Fruit fly (Drosophila melanogaster): ENCODE results near the gene Snap24.

DNA sequence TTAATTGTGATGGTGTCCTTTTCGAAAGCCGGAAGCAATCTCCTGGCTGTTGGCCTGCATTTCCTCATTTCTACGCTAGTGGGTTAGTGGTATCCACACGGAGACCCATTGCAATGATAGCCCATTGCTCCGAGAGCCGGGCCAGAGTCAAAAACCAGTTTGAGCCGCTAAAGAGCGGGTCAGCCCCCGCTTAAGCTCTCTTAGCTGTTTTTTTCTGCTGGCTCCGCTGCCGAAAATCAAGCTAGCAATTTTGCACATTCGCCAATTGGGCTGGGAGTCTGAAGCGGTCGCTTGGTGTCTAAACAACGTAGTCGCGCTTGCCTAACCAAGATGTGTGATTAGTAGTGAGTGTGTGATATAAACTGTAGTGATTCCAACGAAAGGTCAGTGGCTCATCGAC is 16.8 kb upstream of the Snap24 start, which contains the start of gene CG12947:
- no peak for TF ChIP-seq Hr78 (GFP tag; optimal IDR thresholded peaks at IDR 0.05)
- no peak for TF ChIP-seq HLHmδ (GFP tag; optimal IDR thresholded peaks at IDR 0.05)
- TF ChIP-seq Opbp (GFP tag; IDR thresholded peaks at IDR 0.05; ENCODE audit: partially characterized antibody): no peak
- TF ChIP-seq CG7745 (tag; optimal IDR thresholded peaks at IDR 0.05): no peak
- no peak for TF ChIP-seq Dip3 (GFP tag; optimal IDR thresholded peaks at IDR 0.05)
- no peak for TF ChIP-seq org-1 (GFP tag; optimal IDR thresholded peaks at IDR 0.05)
- TF ChIP-seq bab2 (GFP tag; optimal IDR thresholded peaks at IDR 0.05): no peak

Data from whole organism, embryonic.